Fruit fly (Drosophila melanogaster) whole organism, embryonic: ENCODE data around the gene pod1.

ENCODE experiments used
- Adf1 ChIP-seq: fragments of 200-800 bp; sonication (Bioruptor generic); IDR thresholded peaks from 2 replicates; pipeline ENCODE4 v1.3.6; 2022; ENCODE audit warnings: missing biosample characterization, missing genetic modification characterization
- Antp ChIP-seq: fragments of 200-800 bp; sonication (Bioruptor generic); optimal IDR thresholded peaks from 3 replicates; lab custom pipeline; 2016; ENCODE audit warnings: missing biosample characterization, missing genetic modification characterization
- Atf-2 ChIP-seq: fragments of 200-800 bp; sonication (Bioruptor generic); optimal IDR thresholded peaks from 2 replicates; lab custom pipeline; 2016; ENCODE audit warnings: missing biosample characterization, missing genetic modification characterization
- Bteb2 ChIP-seq: fragments of 200-800 bp; sonication (Bioruptor generic); optimal IDR thresholded peaks from 2 replicates; lab custom pipeline; 2016; ENCODE audit warnings: missing biosample characterization, missing genetic modification characterization
- CG10267 ChIP-seq: fragments of 200-800 bp; sonication (Bioruptor generic); optimal IDR thresholded peaks from 2 replicates; lab custom pipeline; 2018; ENCODE audit warnings: missing biosample characterization, mild to moderate bottlenecking, missing genetic modification characterization, moderate library complexity
- CG10321 ChIP-seq: fragments of 200-800 bp; sonication (Bioruptor generic); IDR thresholded peaks from 2 replicates; pipeline ENCODE4 v1.3.6; 2022; ENCODE audit warnings: missing biosample characterization, missing genetic modification characterization
- CG12391 ChIP-seq: fragments of 200-800 bp; sonication (Bioruptor generic); optimal IDR thresholded peaks from 3 replicates; lab custom pipeline; 2018; ENCODE audit warnings: missing biosample characterization, mild to moderate bottlenecking, missing genetic modification characterization, moderate library complexity
- CG1529 ChIP-seq: fragments of 200-800 bp; sonication (Bioruptor generic); optimal IDR thresholded peaks from 3 replicates; lab custom pipeline; 2018; ENCODE audit warnings: missing biosample characterization, missing genetic modification characterization
- CG15514 ChIP-seq: fragments of 200-800 bp; sonication (Bioruptor generic); optimal IDR thresholded peaks from 3 replicates; lab custom pipeline; 2017; ENCODE audit warnings: missing biosample characterization, missing genetic modification characterization, mild to moderate bottlenecking, moderate library complexity, missing genetic modification reagents
- CG16815 ChIP-seq: fragments of 200-800 bp; sonication (Bioruptor generic); optimal IDR thresholded peaks from 3 replicates; lab custom pipeline; 2017; ENCODE audit warnings: missing biosample characterization, mild to moderate bottlenecking, missing genetic modification characterization
- CG17328 ChIP-seq: fragments of 200-800 bp; sonication (Bioruptor generic); IDR thresholded peaks from 2 replicates; pipeline ENCODE4 v1.3.6; 2022; ENCODE audit warnings: missing biosample characterization, missing genetic modification characterization
- CG17361 ChIP-seq: fragments of 200-800 bp; sonication (Bioruptor generic); IDR thresholded peaks from 3 replicates; pipeline ENCODE4 v1.3.6; 2022; ENCODE audit warnings: missing biosample characterization, missing genetic modification characterization
- CG3281 ChIP-seq: fragments of 200-800 bp; sonication (Bioruptor generic); optimal IDR thresholded peaks from 3 replicates; lab custom pipeline; 2017; ENCODE audit warnings: missing biosample characterization, mild to moderate bottlenecking, missing genetic modification characterization
- CG4282 ChIP-seq: fragments of 200-800 bp; sonication (Bioruptor generic); optimal IDR thresholded peaks from 2 replicates; lab custom pipeline; 2016; ENCODE audit warnings: missing biosample characterization, missing genetic modification characterization
- CG4730 ChIP-seq: fragments of 200-800 bp; sonication (Bioruptor generic); IDR thresholded peaks from 2 replicates; pipeline ENCODE4 v1.3.6; 2022; ENCODE audit warnings: missing biosample characterization, missing genetic modification characterization
- CG6765 ChIP-seq: fragments of 200-800 bp; sonication (Bioruptor generic); optimal IDR thresholded peaks from 3 replicates; lab custom pipeline; 2017; ENCODE audit warnings: missing biosample characterization, mild to moderate bottlenecking, missing genetic modification characterization
- CG7271 ChIP-seq: fragments of 200-800 bp; sonication (Bioruptor generic); optimal IDR thresholded peaks from 2 replicates; lab custom pipeline; 2018; ENCODE audit warnings: missing biosample characterization, mild to moderate bottlenecking, missing genetic modification characterization, moderate library complexity
- CG8478 ChIP-seq: fragments of >200 bp; optimal IDR thresholded peaks from 2 replicates; lab custom pipeline; 2018
- Dfd ChIP-seq, 2 experiments: fragments of >200 bp; optimal IDR thresholded peaks; 2 replicates each; lab custom pipeline; 2017; ENCODE audit warnings: missing biosample characterization in 2 of 2, missing genetic modification characterization in 2 of 2
- Doc3 ChIP-seq: fragments of 200-800 bp; sonication (Bioruptor generic); IDR thresholded peaks from 3 replicates; pipeline ENCODE4 v1.3.6; 2022; ENCODE audit warnings: missing biosample characterization, missing genetic modification characterization; ENCODE audit not compliant: partially characterized antibody
- Eip74EF ChIP-seq, 2 experiments: fragments of 200-800 bp in 1 of 2; fragments of >200 bp in 1 of 2; sonication (Bioruptor generic) in 1 of 2; optimal IDR thresholded peaks; 2 replicates each; lab custom pipeline; 2017 to 2019; ENCODE audit warnings: missing biosample characterization in 2 of 2, missing genetic modification characterization in 2 of 2, mild to moderate bottlenecking in 1 of 2, moderate library complexity in 1 of 2
- Fer2 ChIP-seq: fragments of 200-800 bp; sonication (Bioruptor generic); optimal IDR thresholded peaks from 2 replicates; lab custom pipeline; 2018; ENCODE audit warnings: missing biosample characterization, mild to moderate bottlenecking, missing genetic modification characterization, moderate library complexity
- Hsf ChIP-seq: fragments of 200-800 bp; sonication (Bioruptor generic); optimal IDR thresholded peaks from 3 replicates; lab custom pipeline; 2016; ENCODE audit warnings: missing biosample characterization, missing genetic modification characterization
- Lhr ChIP-seq: fragments of 200-800 bp; sonication (Bioruptor generic); optimal IDR thresholded peaks from 3 replicates; lab custom pipeline; 2017; ENCODE audit warnings: mild to moderate bottlenecking, missing biosample characterization, missing genetic modification reagents, missing genetic modification characterization
- Nf-YA ChIP-seq: fragments of 200-800 bp; sonication (Bioruptor generic); IDR thresholded peaks from 2 replicates; pipeline ENCODE4 v1.3.6; 2022; ENCODE audit warnings: missing biosample characterization, missing genetic modification characterization
- Ravus ChIP-seq: fragments of 200-800 bp; sonication (Bioruptor generic); IDR thresholded peaks from 2 replicates; pipeline ENCODE4 v1.3.6; 2022; ENCODE audit warnings: missing biosample characterization, missing genetic modification characterization
- Six4 ChIP-seq: fragments of 200-800 bp; sonication (Bioruptor generic); optimal IDR thresholded peaks from 2 replicates; lab custom pipeline; 2016; ENCODE audit warnings: missing biosample characterization, missing genetic modification characterization
- Sox102F ChIP-seq: fragments of 200-800 bp; sonication (Bioruptor generic); optimal IDR thresholded peaks from 2 replicates; lab custom pipeline; 2018; ENCODE audit warnings: missing biosample characterization, mild to moderate bottlenecking, missing genetic modification characterization, moderate library complexity
- ab ChIP-seq: fragments of 200-800 bp; sonication (Bioruptor generic); optimal IDR thresholded peaks from 2 replicates; lab custom pipeline; 2016; ENCODE audit warnings: missing biosample characterization, missing genetic modification characterization
- ap ChIP-seq: fragments of 200-800 bp; sonication (Bioruptor generic); IDR thresholded peaks from 2 replicates; pipeline ENCODE4 v1.3.6; 2022; ENCODE audit warnings: missing biosample characterization, missing genetic modification characterization
- cg ChIP-seq: fragments of 200-800 bp; sonication (Bioruptor generic); optimal IDR thresholded peaks from 3 replicates; lab custom pipeline; 2019; ENCODE audit warnings: missing biosample characterization, mild to moderate bottlenecking, missing genetic modification characterization, moderate library complexity
- crc ChIP-seq: fragments of 200-800 bp; sonication (Bioruptor generic); optimal IDR thresholded peaks from 2 replicates; lab custom pipeline; 2016; ENCODE audit warnings: missing biosample characterization, missing genetic modification characterization
- crol ChIP-seq: fragments of 200-800 bp; sonication (Bioruptor generic); IDR thresholded peaks from 2 replicates; pipeline ENCODE4 v1.3.6; 2022; ENCODE audit warnings: missing biosample characterization, missing genetic modification characterization
- dati ChIP-seq: fragments of 200-800 bp; sonication (Bioruptor generic); IDR thresholded peaks from 2 replicates; pipeline ENCODE4 v1.3.6; 2022; ENCODE audit warnings: missing biosample characterization, missing genetic modification characterization
- exex ChIP-seq: fragments of 200-800 bp; sonication (Bioruptor generic); optimal IDR thresholded peaks from 4 replicates; lab custom pipeline; 2018; ENCODE audit warnings: missing biosample characterization, mild to moderate bottlenecking, missing genetic modification characterization, moderate library complexity
- hth ChIP-seq: fragments of >200 bp; optimal IDR thresholded peaks from 2 replicates; lab custom pipeline; 2017; ENCODE audit warnings: inconsistent platforms
- kni ChIP-seq: fragments of 200-800 bp; sonication (Bioruptor generic); optimal IDR thresholded peaks from 3 replicates; lab custom pipeline; 2017; ENCODE audit warnings: mild to moderate bottlenecking, missing biosample characterization, missing genetic modification reagents, missing genetic modification characterization
- lmd ChIP-seq: fragments of 200-800 bp; sonication (Bioruptor generic); IDR thresholded peaks from 2 replicates; pipeline ENCODE4 v1.3.6; 2022; ENCODE audit warnings: missing biosample characterization, missing genetic modification characterization
- org-1 ChIP-seq: fragments of 200-800 bp; sonication (Bioruptor generic); optimal IDR thresholded peaks from 2 replicates; lab custom pipeline; 2017; ENCODE audit warnings: missing biosample characterization, missing genetic modification characterization
- sisA ChIP-seq: fragments of 200-800 bp; sonication (Bioruptor generic); IDR thresholded peaks from 2 replicates; pipeline ENCODE4 v1.3.6; 2022; ENCODE audit warnings: missing biosample characterization, missing genetic modification characterization
- sna ChIP-seq: fragments of 200-800 bp; sonication (Bioruptor generic); IDR thresholded peaks from 2 replicates; pipeline ENCODE4 v1.3.6; 2022; ENCODE audit warnings: missing biosample characterization, missing genetic modification characterization; ENCODE audit not compliant: partially characterized antibody
- so ChIP-seq: fragments of 200-800 bp; sonication (Bioruptor generic); IDR thresholded peaks from 3 replicates; pipeline ENCODE4 v1.3.6; 2022; ENCODE audit warnings: missing biosample characterization, missing genetic modification characterization
- tll ChIP-seq, 2 experiments: fragments of 200-800 bp in 1 of 2; fragments of >200 bp in 1 of 2; sonication (Bioruptor generic) in 1 of 2; optimal IDR thresholded peaks; 2 replicates each; lab custom pipeline; 2017 to 2019; ENCODE audit warnings: missing biosample characterization in 2 of 2, missing genetic modification characterization in 2 of 2, mild to moderate bottlenecking in 1 of 2, moderate library complexity in 1 of 2
- toy ChIP-seq: fragments of 200-800 bp; sonication (Bioruptor generic); IDR thresholded peaks from 2 replicates; pipeline ENCODE4 v1.3.6; 2022; ENCODE audit warnings: missing biosample characterization, missing genetic modification characterization
- trh ChIP-seq: fragments of 200-800 bp; sonication (Bioruptor generic); optimal IDR thresholded peaks from 2 replicates; lab custom pipeline; 2016; ENCODE audit warnings: missing biosample characterization, missing genetic modification characterization
- tup ChIP-seq: fragments of 200-800 bp; sonication (Bioruptor generic); optimal IDR thresholded peaks from 2 replicates; lab custom pipeline; 2016; ENCODE audit warnings: missing biosample characterization, mild to moderate bottlenecking, missing genetic modification characterization, moderate library complexity
- vnd ChIP-seq: fragments of 200-800 bp; sonication (Bioruptor generic); IDR thresholded peaks from 3 replicates; pipeline ENCODE4 v1.3.6; 2022; ENCODE audit warnings: missing biosample characterization, missing genetic modification characterization; ENCODE audit not compliant: partially characterized antibody
- vvl ChIP-seq: fragments of 200-800 bp; sonication (Bioruptor generic); IDR thresholded peaks from 2 replicates; pipeline ENCODE4 v1.3.6; 2022; ENCODE audit warnings: missing biosample characterization, missing genetic modification characterization
- zfh2 ChIP-seq: fragments of 200-800 bp; sonication (Bioruptor generic); optimal IDR thresholded peaks from 2 replicates; lab custom pipeline; 2016; ENCODE audit warnings: missing biosample characterization, missing genetic modification characterization

pod1 gene

dm6 chrX:6849178-6849956, 45.9 kb downstream of the pod1 start, which contains the start of the genes Cht11 and CG4558 (continued):
- TF ChIP-seq CG3281 (peak; percentile 77), hth (lab: Kevin White, UChicago) (no peak), tll (GFP tag; optimal IDR thresholded peaks at IDR 0.05; lab: Kevin White, UChicago) (no peak), zfh2 (GFP tag; lab: Kevin White, UChicago) (peak; percentile 72), toy (GFP tag; lab: Robert Waterston, UW) (peak; percentile 30; the same call in 1 of the 2 replicates), exex (tag; lab: Kevin White, UChicago) (peak; percentile 88), dati (GFP tag; lab: Robert Waterston, UW) (no peak), sna (GFP tag; lab: Robert Waterston, UW) (0 out of 2 replicates have a peak, but pooled peaks have one; percentile 14), CG8478 (no peak), trh (GFP tag; lab: Kevin White, UChicago) (peak; percentile 13), CG17328 (GFP tag; lab: Robert Waterston, UW) (peak; percentile 82), CG12391 (tag; lab: Kevin White, UChicago) (peak; percentile 89), Atf-2 (GFP tag; lab: Kevin White, UChicago) (peak; percentile 33), vnd (GFP tag; lab: Robert Waterston, UW) (peak; percentile 46; the same call in 1 of the 3 replicates), CG6765 (GFP tag; lab: Kevin White, UChicago) (peak; percentile 7), tup (GFP tag; lab: Kevin White, UChicago) (peak; percentile 46), ab (GFP tag; lab: Kevin White, UChicago) (no peak), Six4 (GFP tag; lab: Kevin White, UChicago) (peak; percentile 67), Doc3 (GFP tag; lab: Robert Waterston, UW) (peak; percentile 39; the same call in 1 of the 3 replicates), kni (peak; percentile 12), Lhr (GFP tag; lab: Kevin White, UChicago) (peak; percentile 36), crol (GFP tag; lab: Robert Waterston, UW) (no peak), vvl (GFP tag; lab: Robert Waterston, UW) (peak; percentile 88), crc (peak; percentile 8), Sox102F (GFP tag; lab: Kevin White, UChicago) (peak; percentile 85), CG16815 (GFP tag; lab: Kevin White, UChicago) (peak; percentile 65), Bteb2 (GFP tag; lab: Kevin White, UChicago) (peak; percentile 47), Eip74EF (GFP tag; optimal IDR thresholded peaks at IDR 0.05; lab: Kevin White, UChicago) (peak in 1 of 2 experiments; percentile 56), CG4730 (peak; percentile 69), CG10267 (tag; lab: Kevin White, UChicago) (peak; percentile 77), CG17361 (GFP tag; lab: Robert Waterston, UW) (peak; percentile 84), ap (peak; percentile 63), sisA (GFP tag; lab: Robert Waterston, UW) (peak; percentile 87), Fer2 (tag; lab: Kevin White, UChicago) (peak; percentile 71), CG1529 (GFP tag; lab: Kevin White, UChicago) (peak; percentile 51), Adf1 (GFP tag; lab: Robert Waterston, UW) (peak; percentile 52), cg (GFP tag; lab: Kevin White, UChicago) (no peak), Nf-YA (GFP tag; lab: Robert Waterston, UW) (no peak), org-1 (peak; percentile 26), Dfd (GFP tag; optimal IDR thresholded peaks at IDR 0.05; lab: Kevin White, UChicago) (no peak), CG15514 (GFP tag; lab: Kevin White, UChicago) (peak; percentile 81), Antp (GFP tag; lab: Kevin White, UChicago) (peak; percentile 25), Ravus (GFP tag; lab: Robert Waterston, UW) (peak; percentile 48), so (GFP tag; lab: Robert Waterston, UW) (no peak; the same call in 2 of the 3 replicates), CG7271 (peak; percentile 32), CG4282 (peak; percentile 41), CG10321 (GFP tag; lab: Robert Waterston, UW) (0 out of 2 replicates have a peak, but pooled peaks have one; percentile 52), lmd (GFP tag; lab: Robert Waterston, UW) (peak; percentile 87), Hsf (GFP tag; lab: Kevin White, UChicago) (peak; percentile 82)
